Worm (Caenorhabditis elegans): Measurements from ENCODE around the gene srr-1.

- TF ChIP-seq tbx-37 (GFP tag; conservative IDR thresholded peaks at IDR 0.05): no peak
- no peak for TF ChIP-seq ceh-13 (GFP tag; optimal IDR thresholded peaks at IDR 0.05)
- no peak for TF ChIP-seq ama-1 (optimal IDR thresholded peaks at IDR 0.05)
- TF ChIP-seq hmbx-1 (tag; optimal IDR thresholded peaks at IDR 0.05): no peak
- TF ChIP-seq ceh-36 (tag; optimal IDR thresholded peaks at IDR 0.05): no peak
- no peak for TF ChIP-seq B0310.2 (tag; optimal IDR thresholded peaks at IDR 0.05)
- no peak for TF ChIP-seq pes-1 (GFP tag; IDR thresholded peaks at IDR 0.05)
- no peak for TF ChIP-seq tbx-11 (GFP tag; IDR thresholded peaks at IDR 0.05)
- TF ChIP-seq hnd-1 (tag; optimal IDR thresholded peaks at IDR 0.05): no peak
- no peak for TF ChIP-seq ets-7 (tag; optimal IDR thresholded peaks at IDR 0.05)
These were observed 8.3 kb upstream of the srr-1 start, which contains the start of gene F42E8.1 for ce11 chrV:13061836-13062235.

Measured in whole organism, early embryonic.